Worm (Caenorhabditis elegans): ENCODE data around the gene npr-13.

Gene npr-13

ce11 chrV:14858503-14858902, at the start of gene npr-13:
Gene npr-13, minus strand, starts transcription at chrV:14858603.
- TF ChIP-seq ceh-24 (tag; optimal IDR thresholded peaks at IDR 0.05) = no peak
- TF ChIP-seq C08G9.2 (tag; optimal IDR thresholded peaks at IDR 0.05) = no peak
- TF ChIP-seq ama-1 (optimal IDR thresholded peaks at IDR 0.05) = no peak
- no peak for TF ChIP-seq pag-3 (tag; optimal IDR thresholded peaks at IDR 0.05; ENCODE audit: borderline replicate concordance)
- no peak for TF ChIP-seq pat-9 (tag; optimal IDR thresholded peaks at IDR 0.05)
- TF ChIP-seq odd-2 (tag; optimal IDR thresholded peaks at IDR 0.05) = no peak

ce11 chrV:14907445-14907844, 49.0 kb upstream of the npr-13 start:
- TF ChIP-seq dmd-4 (tag; optimal IDR thresholded peaks at IDR 0.05; ENCODE audit: borderline replicate concordance) (no peak), pat-9 (tag; optimal IDR thresholded peaks at IDR 0.05) (no peak), eyg-1 (tag; optimal IDR thresholded peaks at IDR 0.05) (no peak), ets-4 (tag; optimal IDR thresholded peaks at IDR 0.05) (no peak), pha-4 (tag; optimal IDR thresholded peaks at IDR 0.05) (no peak), pax-1 (tag; optimal IDR thresholded peaks at IDR 0.05) (no peak), ceh-19 (GFP tag; optimal IDR thresholded peaks at IDR 0.05) (no peak), unc-86 (tag; optimal IDR thresholded peaks at IDR 0.05) (no peak), npax-4 (tag; optimal IDR thresholded peaks at IDR 0.05) (no peak), pros-1 (tag; optimal IDR thresholded peaks at IDR 0.05) (no peak), ceh-6 (GFP tag; optimal IDR thresholded peaks at IDR 0.05) (no peak), odd-2 (tag; optimal IDR thresholded peaks at IDR 0.05) (no peak), ceh-14 (tag; optimal IDR thresholded peaks at IDR 0.05) (no peak), ceh-31 (tag; optimal IDR thresholded peaks at IDR 0.05) (no peak), ceh-48 (tag; optimal IDR thresholded peaks at IDR 0.05) (no peak), pag-3 (tag; optimal IDR thresholded peaks at IDR 0.05; ENCODE audit: borderline replicate concordance) (no peak)

- TF ChIP-seq ceh-22 (tag; optimal IDR thresholded peaks at IDR 0.05) = no peak
- TF ChIP-seq ets-4 (tag; optimal IDR thresholded peaks at IDR 0.05) = no peak
- no peak for TF ChIP-seq mec-3 (tag; optimal IDR thresholded peaks at IDR 0.05; ENCODE audit: borderline replicate concordance)
- no peak for TF ChIP-seq ama-1 (optimal IDR thresholded peaks at IDR 0.05)
- no peak for TF ChIP-seq pqm-1 (tag; optimal IDR thresholded peaks at IDR 0.05)
- TF ChIP-seq sox-4 (tag; optimal IDR thresholded peaks at IDR 0.05) = no peak
- TF ChIP-seq fkh-6 (tag; optimal IDR thresholded peaks at IDR 0.05) = no peak
- no peak for TF ChIP-seq pros-1 (tag; optimal IDR thresholded peaks at IDR 0.05)
- no peak for TF ChIP-seq T23F11.4 (GFP tag; optimal IDR thresholded peaks at IDR 0.05)
- TF ChIP-seq ceh-24 (tag; optimal IDR thresholded peaks at IDR 0.05) = no peak
- no peak for TF ChIP-seq ceh-6 (GFP tag; optimal IDR thresholded peaks at IDR 0.05)
- no peak for TF ChIP-seq ref-2 (tag; optimal IDR thresholded peaks at IDR 0.05)
- no peak for TF ChIP-seq elt-4 (tag; optimal IDR thresholded peaks at IDR 0.05)
- TF ChIP-seq K09A11.1 (tag; optimal IDR thresholded peaks at IDR 0.05; ENCODE audit: insufficient read depth) = no peak
Observed at ce11 chrV:14900905-14901304, 42.5 kb upstream of the npr-13 start.

ce11 chrV:14899545-14899944, 41.1 kb upstream of the npr-13 start, which contains the start of gene H12D21.10:
Gene H12D21.10, plus strand, starts transcription at chrV:14899804.
- TF ChIP-seq ceh-31 (tag; optimal IDR thresholded peaks at IDR 0.05) (peak; percentile 34), gmeb-2 (tag; optimal IDR thresholded peaks at IDR 0.05) (no peak)

- TF ChIP-seq gmeb-2 (tag; optimal IDR thresholded peaks at IDR 0.05) (no peak), syd-9 (tag; optimal IDR thresholded peaks at IDR 0.05) (no peak), hlh-15 (tag; optimal IDR thresholded peaks at IDR 0.05) (no peak), hlh-13 (GFP tag; optimal IDR thresholded peaks at IDR 0.05) (no peak), ceh-18 (tag; optimal IDR thresholded peaks at IDR 0.05) (no peak), fkh-10 (GFP tag; optimal IDR thresholded peaks at IDR 0.05) (no peak), ztf-16 (tag; optimal IDR thresholded peaks at IDR 0.05) (no peak), eyg-1 (tag; optimal IDR thresholded peaks at IDR 0.05) (no peak), ref-2 (tag; optimal IDR thresholded peaks at IDR 0.05) (no peak), nhr-11 (tag; optimal IDR thresholded peaks at IDR 0.05) (no peak), che-1 (tag; optimal IDR thresholded peaks at IDR 0.05) (no peak), unc-55 (GFP tag; optimal IDR thresholded peaks at IDR 0.05) (no peak), C38D4.7 (GFP tag; optimal IDR thresholded peaks at IDR 0.05) (no peak), ceh-14 (tag; optimal IDR thresholded peaks at IDR 0.05) (no peak), npax-4 (tag; optimal IDR thresholded peaks at IDR 0.05) (no peak), pax-1 (tag; optimal IDR thresholded peaks at IDR 0.05) (no peak), pha-2 (tag; optimal IDR thresholded peaks at IDR 0.05) (no peak), ceh-30 (tag; optimal IDR thresholded peaks at IDR 0.05) (no peak), tbx-7 (tag; optimal IDR thresholded peaks at IDR 0.05) (no peak), elt-4 (tag; optimal IDR thresholded peaks at IDR 0.05) (no peak)
Observed at ce11 chrV:14897731-14898130, 39.3 kb upstream of the npr-13 start, which contains the start of gene H12D21.6. Gene H12D21.6, minus strand, starts transcription at chrV:14897831.

Data from whole organism, late embryonic.